Fruit fly (Drosophila melanogaster): ENCODE data around the gene CG10097.

CG10097 gene

DNA sequence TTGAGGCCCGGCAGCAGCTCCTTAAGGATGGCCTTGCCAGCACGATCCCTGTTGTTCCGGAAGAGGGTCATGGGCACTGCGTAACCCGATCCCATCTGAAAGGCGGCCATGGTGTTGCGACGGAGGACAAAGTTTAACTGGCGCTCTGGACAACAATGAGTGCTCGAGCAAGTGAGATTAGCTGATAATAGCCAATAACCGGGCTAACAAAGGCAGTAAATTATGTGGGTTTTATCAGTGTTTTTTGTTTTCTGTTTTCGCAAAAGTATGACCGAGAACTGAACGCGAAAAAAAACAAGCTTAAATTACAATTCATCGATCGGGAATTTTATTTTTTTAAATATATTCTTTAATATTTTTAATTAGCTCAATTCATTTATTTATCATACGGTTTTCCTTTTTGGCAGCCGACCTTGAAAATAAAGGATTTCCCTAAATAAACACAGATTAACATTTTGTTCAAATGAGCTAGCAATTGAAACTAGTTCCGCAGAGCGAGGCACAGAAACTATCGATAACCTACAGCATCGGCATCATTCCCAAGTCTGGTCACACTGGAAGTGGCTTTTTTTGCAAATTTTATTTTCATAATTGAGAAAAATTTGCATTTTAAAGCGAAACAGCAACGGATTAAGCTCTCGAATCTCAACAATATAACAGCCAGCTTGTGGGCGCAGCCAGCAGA, 17.6 kb upstream of the CG10097 start, which contains the start of the genes Dip-C and pps (continued):
- TF ChIP-seq CG13296 (GFP tag; optimal IDR thresholded peaks at IDR 0.05) (no peak), Doc3 (GFP tag; IDR thresholded peaks at IDR 0.05; ENCODE audit: partially characterized antibody) (peak; percentile 65; the same call in 2 of the 3 replicates), gfzf (GFP tag; optimal IDR thresholded peaks at IDR 0.05) (peak; percentile 80), Ets97D (GFP tag; optimal IDR thresholded peaks at IDR 0.05) (no peak), da (GFP tag; optimal IDR thresholded peaks at IDR 0.05) (no peak), slbo (GFP tag; IDR thresholded peaks at IDR 0.05) (no peak), Fer3 (tag; optimal IDR thresholded peaks at IDR 0.05) (no peak), Kr (GFP tag; optimal IDR thresholded peaks at IDR 0.05) (no peak), nom (GFP tag; optimal IDR thresholded peaks at IDR 0.05) (peak; percentile 43), HmgZ (tag; optimal IDR thresholded peaks at IDR 0.05) (peak; percentile 12), jing (GFP tag; optimal IDR thresholded peaks at IDR 0.05) (no peak), Dll (GFP tag; IDR thresholded peaks at IDR 0.05; ENCODE audit: partially characterized antibody) (peak; percentile 75), CHES-1-like (GFP tag; optimal IDR thresholded peaks at IDR 0.05) (no peak), D19B (GFP tag; optimal IDR thresholded peaks at IDR 0.05) (no peak), sr (GFP tag; IDR thresholded peaks at IDR 0.05) (no peak), CG9797 (GFP tag; optimal IDR thresholded peaks at IDR 0.05) (peak; percentile 70), al (GFP tag; IDR thresholded peaks at IDR 0.05) (no peak), CG9609 (GFP tag; optimal IDR thresholded peaks at IDR 0.05) (no peak), Meics (GFP tag; optimal IDR thresholded peaks at IDR 0.05) (no peak), CG6813 (GFP tag; optimal IDR thresholded peaks at IDR 0.05) (no peak), Max (GFP tag; optimal IDR thresholded peaks at IDR 0.05) (no peak), CG18262 (tag; optimal IDR thresholded peaks at IDR 0.05) (no peak), CG7839 (tag; optimal IDR thresholded peaks at IDR 0.05) (no peak), mld (GFP tag; IDR thresholded peaks at IDR 0.05; ENCODE audit: partially characterized antibody) (no peak), D (optimal IDR thresholded peaks at IDR 0.05) (no peak), D (GFP tag; optimal IDR thresholded peaks at IDR 0.05) (no peak), CG11456 (GFP tag; IDR thresholded peaks at IDR 0.05) (no peak), bsh (GFP tag; optimal IDR thresholded peaks at IDR 0.05) (no peak), eve (GFP tag; optimal IDR thresholded peaks at IDR 0.05) (no peak), CG16779 (GFP tag; IDR thresholded peaks at IDR 0.05) (no peak), CG7987 (GFP tag; optimal IDR thresholded peaks at IDR 0.05) (no peak), hkb (optimal IDR thresholded peaks at IDR 0.05) (no peak), hkb (GFP tag; IDR thresholded peaks at IDR 0.05) (no peak), CG8359 (GFP tag; optimal IDR thresholded peaks at IDR 0.05; ENCODE audit: borderline replicate concordance) (no peak), slp2 (GFP tag; optimal IDR thresholded peaks at IDR 0.05) (no peak), Camta (GFP tag; optimal IDR thresholded peaks at IDR 0.05) (no peak), CG7271 (tag; optimal IDR thresholded peaks at IDR 0.05) (no peak), ro (GFP tag; IDR thresholded peaks at IDR 0.05) (no peak), insv (GFP tag; optimal IDR thresholded peaks at IDR 0.05) (peak in 1 of 2 experiments; percentile 22), sob (GFP tag; IDR thresholded peaks at IDR 0.05) (no peak), HLHmδ (GFP tag; optimal IDR thresholded peaks at IDR 0.05) (no peak), her (GFP tag; optimal IDR thresholded peaks at IDR 0.05) (no peak), CG5180 (GFP tag; optimal IDR thresholded peaks at IDR 0.05) (no peak), CG30431 (GFP tag; optimal IDR thresholded peaks at IDR 0.05) (no peak), CG12155 (GFP tag; optimal IDR thresholded peaks at IDR 0.05) (no peak), PHDP (tag; optimal IDR thresholded peaks at IDR 0.05) (no peak), cato (GFP tag; optimal IDR thresholded peaks at IDR 0.05; ENCODE audit: borderline replicate concordance) (no peak), CG14667 (GFP tag; IDR thresholded peaks at IDR 0.05) (no peak), sens-2 (GFP tag; IDR thresholded peaks at IDR 0.05) (no peak), CG17912 (GFP tag; optimal IDR thresholded peaks at IDR 0.05) (no peak)
